Worm (Caenorhabditis elegans) whole organism, late embryonic: ENCODE data around the gene C08G5.7.

Experiments used
- C08G9.2 ChIP-seq: sonication (generic microtip); optimal IDR thresholded peaks from 2 replicates; lab custom pipeline; 2016; ENCODE audit warnings: mild to moderate bottlenecking, missing genetic modification characterization, moderate library complexity, missing compliant biosample characterization
- K02D7.2 ChIP-seq: sonication (generic microtip); optimal IDR thresholded peaks from 2 replicates; lab custom pipeline; 2017; ENCODE audit warnings: mild to moderate bottlenecking, missing genetic modification characterization, missing compliant biosample characterization
- K09A11.1 ChIP-seq: sonication (generic microtip); optimal IDR thresholded peaks from 2 replicates; lab custom pipeline; 2017; ENCODE audit warnings: antibody characterized with exemption, mild to moderate bottlenecking, missing genetic modification characterization, missing compliant biosample characterization; ENCODE audit not compliant: insufficient read depth
- Y22D7AL.16 ChIP-seq: sonication (generic microtip); optimal IDR thresholded peaks from 2 replicates; lab custom pipeline; 2016; ENCODE audit warnings: missing genetic modification characterization, missing compliant biosample characterization
- ahr-1 ChIP-seq: sonication (generic microtip); optimal IDR thresholded peaks from 2 replicates; lab custom pipeline; 2016; ENCODE audit warnings: missing genetic modification characterization, missing compliant biosample characterization
- ceh-19 ChIP-seq: fragments of 200-800 bp; sonication (Bioruptor generic); optimal IDR thresholded peaks from 2 replicates; lab custom pipeline; 2018; ENCODE audit warnings: mild to moderate bottlenecking, missing genetic modification characterization, missing compliant biosample characterization
- ceh-2 ChIP-seq: sonication (generic microtip); optimal IDR thresholded peaks from 2 replicates; lab custom pipeline; 2016; ENCODE audit warnings: missing genotype, missing genetic modification characterization, missing compliant biosample characterization
- ceh-22 ChIP-seq: sonication (generic microtip); optimal IDR thresholded peaks from 2 replicates; lab custom pipeline; 2017; ENCODE audit warnings: missing biosample characterization, missing genetic modification characterization
- ceh-24 ChIP-seq: sonication (generic microtip); optimal IDR thresholded peaks from 2 replicates; lab custom pipeline; 2016; ENCODE audit warnings: mild to moderate bottlenecking, missing genetic modification characterization, missing compliant biosample characterization
- ceh-30 ChIP-seq: fragments of 150-350 bp; optimal IDR thresholded peaks from 2 replicates; lab custom pipeline; 2014; ENCODE audit warnings: missing biosample characterization, missing genetic modification characterization
- ceh-31 ChIP-seq: sonication (generic microtip); optimal IDR thresholded peaks from 2 replicates; lab custom pipeline; 2016; ENCODE audit warnings: missing genetic modification characterization, missing compliant biosample characterization
- ceh-48 ChIP-seq: sonication (generic microtip); optimal IDR thresholded peaks from 2 replicates; lab custom pipeline; 2016; ENCODE audit warnings: missing genetic modification characterization, inconsistent platforms, missing compliant biosample characterization
- ceh-6 ChIP-seq: fragments of 200-800 bp; sonication (Bioruptor generic); optimal IDR thresholded peaks from 2 replicates; lab custom pipeline; 2018; ENCODE audit warnings: mild to moderate bottlenecking, missing genetic modification characterization, missing compliant biosample characterization
- dmd-4 ChIP-seq: sonication (generic microtip); optimal IDR thresholded peaks from 2 replicates; lab custom pipeline; 2016; ENCODE audit warnings: borderline replicate concordance, missing genetic modification characterization, missing compliant biosample characterization
- dve-1 ChIP-seq: sonication (generic microtip); optimal IDR thresholded peaks from 2 replicates; lab custom pipeline; 2017; ENCODE audit warnings: antibody characterized with exemption, mild to moderate bottlenecking, missing genetic modification characterization, missing compliant biosample characterization
- elt-4 ChIP-seq: sonication (generic microtip); optimal IDR thresholded peaks from 2 replicates; lab custom pipeline; 2016; ENCODE audit warnings: missing genetic modification characterization, missing compliant biosample characterization
- eyg-1 ChIP-seq: sonication (generic microtip); optimal IDR thresholded peaks from 2 replicates; lab custom pipeline; 2016; ENCODE audit warnings: missing genotype, missing genetic modification characterization, missing compliant biosample characterization
- fax-1 ChIP-seq: sonication (generic microtip); optimal IDR thresholded peaks from 2 replicates; lab custom pipeline; 2016; ENCODE audit warnings: missing genotype, missing genetic modification characterization, missing compliant biosample characterization
- hlh-13 ChIP-seq: fragments of 200-800 bp; sonication (Bioruptor generic); optimal IDR thresholded peaks from 2 replicates; lab custom pipeline; 2018; ENCODE audit warnings: mild to moderate bottlenecking, missing genetic modification characterization, missing compliant biosample characterization
- hlh-30 ChIP-seq: sonication (generic microtip); optimal IDR thresholded peaks from 2 replicates; lab custom pipeline; 2017; ENCODE audit warnings: antibody characterized with exemption, missing genetic modification characterization, missing compliant biosample characterization; ENCODE audit not compliant: insufficient read depth
- hlh-8 ChIP-seq: sonication (generic microtip); optimal IDR thresholded peaks from 2 replicates; lab custom pipeline; 2016; ENCODE audit warnings: missing genotype, missing genetic modification characterization, missing compliant biosample characterization
- lim-6 ChIP-seq: sonication (generic microtip); optimal IDR thresholded peaks from 2 replicates; lab custom pipeline; 2016; ENCODE audit warnings: missing genetic modification characterization, missing compliant biosample characterization
- lin-11 ChIP-seq: fragments of 200-800 bp; sonication (Bioruptor generic); optimal IDR thresholded peaks from 2 replicates; lab custom pipeline; 2018; ENCODE audit warnings: mild to moderate bottlenecking, missing genetic modification characterization, missing compliant biosample characterization
- nfya-1 ChIP-seq: sonication (generic microtip); optimal IDR thresholded peaks from 2 replicates; lab custom pipeline; 2017; ENCODE audit warnings: missing genetic modification characterization, mild to moderate bottlenecking, missing compliant biosample characterization, antibody characterized with exemption, moderate library complexity
- nhr-11 ChIP-seq: fragments of 150-350 bp; optimal IDR thresholded peaks from 2 replicates; lab custom pipeline; 2014; ENCODE audit warnings: missing biosample characterization, missing genetic modification characterization
- odd-2 ChIP-seq: sonication (generic microtip); optimal IDR thresholded peaks from 2 replicates; lab custom pipeline; 2017; ENCODE audit warnings: antibody characterized with exemption, mild to moderate bottlenecking, missing genetic modification characterization, missing compliant biosample characterization
- pat-9 ChIP-seq: fragments of 200-800 bp; sonication (Bioruptor generic); optimal IDR thresholded peaks from 2 replicates; lab custom pipeline; 2018; ENCODE audit warnings: mild to moderate bottlenecking, missing genetic modification characterization, moderate library complexity, missing compliant biosample characterization
- pax-1 ChIP-seq: fragments of 150-350 bp; optimal IDR thresholded peaks from 2 replicates; lab custom pipeline; 2014; ENCODE audit warnings: missing biosample characterization, missing genetic modification characterization
- pha-4 ChIP-seq: fragments of 150-350 bp; optimal IDR thresholded peaks from 2 replicates; lab custom pipeline; 2018; ENCODE audit warnings: missing biosample characterization, missing genetic modification reagents, missing genetic modification characterization
- pqm-1 ChIP-seq: sonication (generic microtip); optimal IDR thresholded peaks from 2 replicates; lab custom pipeline; 2016; ENCODE audit warnings: missing genetic modification characterization, missing compliant biosample characterization
- ref-2 ChIP-seq: sonication (generic microtip); optimal IDR thresholded peaks from 2 replicates; lab custom pipeline; 2016; ENCODE audit warnings: missing genetic modification characterization, missing compliant biosample characterization
- sdc-2 ChIP-seq: sonication (generic microtip); optimal IDR thresholded peaks from 2 replicates; lab custom pipeline; 2016; ENCODE audit warnings: missing genotype, missing genetic modification characterization, missing compliant biosample characterization
- sox-4 ChIP-seq: sonication (generic microtip); optimal IDR thresholded peaks from 2 replicates; lab custom pipeline; 2017; ENCODE audit warnings: mild to moderate bottlenecking, missing genetic modification characterization, inconsistent platforms, missing compliant biosample characterization
- syd-9 ChIP-seq: sonication (generic microtip); optimal IDR thresholded peaks from 2 replicates; lab custom pipeline; 2016; ENCODE audit warnings: mild to moderate bottlenecking, missing genetic modification characterization, moderate library complexity, missing compliant biosample characterization
- ttx-3 ChIP-seq: sonication (generic microtip); optimal IDR thresholded peaks from 2 replicates; lab custom pipeline; 2016; ENCODE audit warnings: missing genetic modification reagents, missing genetic modification characterization, missing compliant biosample characterization
- unc-3 ChIP-seq, 2 experiments: fragments of 200-800 bp in 1 of 2; sonication (Bioruptor generic) in 1 of 2; sonication (generic microtip) in 1 of 2; conservative IDR thresholded peaks in 1 of 2; optimal IDR thresholded peaks in 1 of 2; 2 replicates each; pipeline versions ENCODE4 v1.3.6 to Lab custom; 2016 to 2022; ENCODE audit warnings: missing compliant biosample characterization in 2 of 2, missing genetic modification characterization in 2 of 2, missing genetic modification reagents in 1 of 2
- unc-42 ChIP-seq: sonication (generic microtip); optimal IDR thresholded peaks from 2 replicates; lab custom pipeline; 2016; ENCODE audit warnings: missing genotype, missing genetic modification characterization, missing compliant biosample characterization
- unc-55 ChIP-seq: sonication (generic microtip); optimal IDR thresholded peaks from 2 replicates; lab custom pipeline; 2017; ENCODE audit warnings: missing biosample characterization, missing genetic modification reagents, missing genetic modification characterization
- unc-86 ChIP-seq: sonication (generic microtip); optimal IDR thresholded peaks from 2 replicates; lab custom pipeline; 2016; ENCODE audit warnings: missing genetic modification characterization, missing compliant biosample characterization
- zip-5 ChIP-seq: sonication (generic microtip); optimal IDR thresholded peaks from 2 replicates; lab custom pipeline; 2016; ENCODE audit warnings: missing genetic modification characterization, missing compliant biosample characterization

Gene C08G5.7

ce11 chrII:765219-765618, at the start of gene C08G5.7:
Gene C08G5.7, minus strand, starts transcription at chrII:765319.
- TF ChIP-seq sdc-2 (no peak), pat-9 (tag; lab: Kevin White, UChicago) (no peak), eyg-1 (tag; lab: Kevin White, UChicago) (no peak), K09A11.1 (tag; lab: Kevin White, UChicago) (no peak), K02D7.2 (tag; lab: Kevin White, UChicago) (no peak), dve-1 (no peak), ttx-3 (tag; lab: Kevin White, UChicago) (no peak), syd-9 (no peak), ceh-6 (GFP tag; lab: Kevin White, UChicago) (no peak), ceh-19 (no peak), hlh-13 (GFP tag; lab: Kevin White, UChicago) (no peak), elt-4 (no peak)

- TF ChIP-seq lin-11 (tag; lab: Kevin White, UChicago) (no peak), hlh-30 (no peak), nfya-1 (tag; lab: Kevin White, UChicago) (no peak), sdc-2 (no peak), unc-86 (tag; lab: Kevin White, UChicago) (no peak), K09A11.1 (tag; lab: Kevin White, UChicago) (no peak), Y22D7AL.16 (tag; lab: Kevin White, UChicago) (no peak), fax-1 (tag; lab: Kevin White, UChicago) (no peak), ttx-3 (tag; lab: Kevin White, UChicago) (no peak), eyg-1 (tag; lab: Kevin White, UChicago) (no peak)
These were observed 49.6 kb upstream of the C08G5.7 start, which contains the start of gene msrp-3 for ce11 chrII:814737-815136. Gene msrp-3, minus strand, starts transcription at chrII:814837.

- no peak for TF ChIP-seq lim-6 (tag; lab: Kevin White, UChicago)
These were observed 47.8 kb upstream of the C08G5.7 start, which contains the start of gene F46F5.5 for ce11 chrII:812917-813316. Gene F46F5.5, minus strand, starts transcription at chrII:813017.

- TF ChIP-seq hlh-8 (tag; lab: Kevin White, UChicago) (no peak), ceh-24 (tag; lab: Kevin White, UChicago) (no peak), nhr-11 (tag; lab: Kevin White, UChicago) (no peak), pax-1 (tag; lab: Kevin White, UChicago) (no peak), pha-4 (no peak), dmd-4 (tag; lab: Kevin White, UChicago) (no peak), nfya-1 (tag; lab: Kevin White, UChicago) (no peak), ceh-2 (tag; lab: Kevin White, UChicago) (no peak), zip-5 (tag; lab: Kevin White, UChicago) (no peak), ceh-48 (tag; lab: Kevin White, UChicago) (no peak), C08G9.2 (tag; lab: Kevin White, UChicago) (no peak), ahr-1 (tag; lab: Kevin White, UChicago) (no peak)
- TF ChIP-seq, all 69 proteins: peak for 0
These were observed 43.3 kb upstream of the C08G5.7 start, which contains the start of gene F46F5.11 for ce11 chrII:808457-808856. Gene F46F5.11, plus strand, starts transcription at chrII:808757.

ce11 chrII:803009-803408, 37.9 kb upstream of the C08G5.7 start, which contains the start of gene F46F5.13:
Gene F46F5.13, plus strand, starts transcription at chrII:803309.
- no peak for TF ChIP-seq odd-2 (tag; lab: Kevin White, UChicago)
- no peak for TF ChIP-seq ceh-31
- no peak for TF ChIP-seq dmd-4 (tag; lab: Kevin White, UChicago)
- TF ChIP-seq ttx-3 (tag; lab: Kevin White, UChicago): no peak
- TF ChIP-seq pqm-1: no peak
- TF ChIP-seq unc-3 (GFP tag; conservative IDR thresholded peaks at IDR 0.05; lab: Robert Waterston, UW): no peak
- no peak for TF ChIP-seq unc-3 (tag; optimal IDR thresholded peaks at IDR 0.05; lab: Kevin White, UChicago)
- no peak for TF ChIP-seq unc-55 (GFP tag; lab: Kevin White, UChicago)
- TF ChIP-seq unc-42: no peak
- TF ChIP-seq ref-2 (tag; lab: Kevin White, UChicago): no peak
- no peak for TF ChIP-seq elt-4
- no peak for TF ChIP-seq ceh-30
- TF ChIP-seq sox-4 (tag; lab: Kevin White, UChicago): no peak
- no peak for TF ChIP-seq ceh-22 (tag; lab: Kevin White, UChicago)
- no peak for TF ChIP-seq sdc-2
